Fruit fly (Drosophila melanogaster): Measurements from ENCODE around the gene CG15258.

DNA sequence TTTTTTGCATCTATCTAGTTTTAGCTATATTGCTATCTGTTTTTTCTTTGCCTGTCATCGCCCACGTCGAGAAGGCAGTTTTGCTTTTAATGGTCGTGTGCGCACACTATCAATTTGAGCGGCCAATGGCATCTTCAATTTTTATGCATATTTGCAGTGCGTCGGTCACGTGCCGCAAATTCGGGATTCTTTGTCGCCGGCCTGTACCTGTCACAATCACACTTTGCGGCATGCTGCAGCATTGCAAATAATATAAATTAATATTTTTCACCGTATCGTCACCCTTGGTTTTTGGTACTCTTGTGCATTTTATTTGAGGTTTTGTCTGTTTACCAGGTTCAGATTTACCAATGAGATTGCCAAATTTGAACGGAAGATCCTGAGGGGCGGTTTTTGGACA, 9.8 kb upstream of the CG15258 start:
- TF ChIP-seq Clk (GFP tag; optimal IDR thresholded peaks at IDR 0.05) (no peak), CG1620 (GFP tag; optimal IDR thresholded peaks at IDR 0.05) (no peak), Mnt (GFP tag; optimal IDR thresholded peaks at IDR 0.05) (no peak), tj (GFP tag; optimal IDR thresholded peaks at IDR 0.05) (no peak), CG33017 (tag; optimal IDR thresholded peaks at IDR 0.05) (no peak), cic (GFP tag; optimal IDR thresholded peaks at IDR 0.05) (no peak), kay (GFP tag; ENCODE audit: borderline replicate concordance) (no peak)
